In genomic region chrX:13370826-13371703, dm6 we compare ENCODE assay signal across 1 fruit fly cellular context.
TF ChIP-seq lines count a peak whose summit lies in the region.

No protein-coding gene starts in this region.

TF ChIP-seq in whole organism, embryonic, 481 proteins besides CTCF, POLR2A, EP300 and RAD21 (continued from another document):
- no peak for TF ChIP-seq ham (GFP tag; IDR thresholded peaks at IDR 0.05; lab: Robert Waterston, UW)
- no peak for TF ChIP-seq CG9817 (tag; optimal IDR thresholded peaks at IDR 0.05; lab: Kevin White, UChicago)
- no peak for TF ChIP-seq dpn (GFP tag; optimal IDR thresholded peaks at IDR 0.05; lab: Kevin White, UChicago)
- TF ChIP-seq CG9932 (GFP tag; IDR thresholded peaks at IDR 0.05; lab: Robert Waterston, UW): peak; percentile 54
- no peak for TF ChIP-seq Rx (GFP tag; IDR thresholded peaks at IDR 0.05; lab: Robert Waterston, UW)
- TF ChIP-seq odd (GFP tag; optimal IDR thresholded peaks at IDR 0.05; lab: Kevin White, UChicago): no peak
- TF ChIP-seq CG14860 (GFP tag; IDR thresholded peaks at IDR 0.05; lab: Robert Waterston, UW; ENCODE audit: partially characterized antibody): peak; percentile 55
- no peak for TF ChIP-seq CG8924 (tag; optimal IDR thresholded peaks at IDR 0.05; lab: Kevin White, UChicago)
- TF ChIP-seq CG18599 (GFP tag; optimal IDR thresholded peaks at IDR 0.05; lab: Kevin White, UChicago): no peak
- peak; percentile 48 for TF ChIP-seq CG12659 (GFP tag; optimal IDR thresholded peaks at IDR 0.05; lab: Kevin White, UChicago)
- TF ChIP-seq ems (GFP tag; optimal IDR thresholded peaks at IDR 0.05; lab: Kevin White, UChicago): no peak
- peak; percentile 80 for TF ChIP-seq cg (GFP tag; optimal IDR thresholded peaks at IDR 0.05; lab: Kevin White, UChicago)
- no peak for TF ChIP-seq bcd (GFP tag; optimal IDR thresholded peaks at IDR 0.05; lab: Kevin White, UChicago)
- no peak for TF ChIP-seq CG33213 (GFP tag; optimal IDR thresholded peaks at IDR 0.05; lab: Kevin White, UChicago)
- TF ChIP-seq Hr51 (GFP tag; optimal IDR thresholded peaks at IDR 0.05; lab: Kevin White, UChicago): peak in 1 of 2 experiments; percentile 6
- no peak for TF ChIP-seq CG11560 (tag; IDR thresholded peaks at IDR 0.05; lab: Robert Waterston, UW)
- TF ChIP-seq sob (GFP tag; IDR thresholded peaks at IDR 0.05; lab: Robert Waterston, UW): peak; percentile 28; the same call in 1 of the 2 replicates
- peak; percentile 3 for TF ChIP-seq CG12769 (tag; optimal IDR thresholded peaks at IDR 0.05; lab: Kevin White, UChicago)
- TF ChIP-seq CG8290 (GFP tag; optimal IDR thresholded peaks at IDR 0.05; lab: Kevin White, UChicago): no peak
- peak in 1 of 2 experiments; percentile 50 for TF ChIP-seq CG8290 (tag; optimal IDR thresholded peaks at IDR 0.05; lab: Kevin White, UChicago)
- peak; percentile 70 for TF ChIP-seq Sry-δ (GFP tag; optimal IDR thresholded peaks at IDR 0.05; lab: Kevin White, UChicago)
- TF ChIP-seq nau (GFP tag; optimal IDR thresholded peaks at IDR 0.05; lab: Kevin White, UChicago): no peak
- TF ChIP-seq bbx (GFP tag; IDR thresholded peaks at IDR 0.05; lab: Robert Waterston, UW; ENCODE audit: partially characterized antibody): peak; percentile 43; the same call in 1 of the 2 replicates
- TF ChIP-seq zf30C (GFP tag; optimal IDR thresholded peaks at IDR 0.05; lab: Kevin White, UChicago): no peak
- no peak for TF ChIP-seq CG16863 (GFP tag; optimal IDR thresholded peaks at IDR 0.05; lab: Kevin White, UChicago)
- no peak for TF ChIP-seq usp (GFP tag; optimal IDR thresholded peaks at IDR 0.05; lab: Kevin White, UChicago)
- TF ChIP-seq inv (GFP tag; IDR thresholded peaks at IDR 0.05; lab: Robert Waterston, UW; ENCODE audit: partially characterized antibody): peak; percentile 51
- TF ChIP-seq CG32532 (GFP tag; IDR thresholded peaks at IDR 0.05; lab: Robert Waterston, UW): peak; percentile 27; the same call in 1 of the 2 replicates
- TF ChIP-seq CG8388 (GFP tag; optimal IDR thresholded peaks at IDR 0.05; lab: Kevin White, UChicago): no peak
- TF ChIP-seq Mes4 (GFP tag; optimal IDR thresholded peaks at IDR 0.05; lab: Kevin White, UChicago): no peak
- no peak for TF ChIP-seq Deaf1 (tag; optimal IDR thresholded peaks at IDR 0.05; lab: Kevin White, UChicago)
- no peak for TF ChIP-seq ssp (GFP tag; IDR thresholded peaks at IDR 0.05; lab: Robert Waterston, UW)
- peak; percentile 58 for TF ChIP-seq knrl (GFP tag; IDR thresholded peaks at IDR 0.05; lab: Robert Waterston, UW; ENCODE audit: partially characterized antibody)
- TF ChIP-seq HLH54F (GFP tag; optimal IDR thresholded peaks at IDR 0.05; lab: Kevin White, UChicago): peak; percentile 13
- no peak for TF ChIP-seq CG8281 (tag; optimal IDR thresholded peaks at IDR 0.05; lab: Kevin White, UChicago)
- no peak for TF ChIP-seq tup (GFP tag; optimal IDR thresholded peaks at IDR 0.05; lab: Kevin White, UChicago)
- TF ChIP-seq onecut (GFP tag; IDR thresholded peaks at IDR 0.05; lab: Robert Waterston, UW): peak; percentile 81
- TF ChIP-seq CG34224 (GFP tag; IDR thresholded peaks at IDR 0.05; lab: Robert Waterston, UW; ENCODE audit: partially characterized antibody): peak; percentile 51; the same call in 2 of the 3 replicates
- peak; percentile 68 for TF ChIP-seq pzg (GFP tag; optimal IDR thresholded peaks at IDR 0.05; lab: Kevin White, UChicago)
- TF ChIP-seq CG32767 (GFP tag; IDR thresholded peaks at IDR 0.05; lab: Robert Waterston, UW): no peak
- peak; percentile 61 for TF ChIP-seq CG2116 (GFP tag; optimal IDR thresholded peaks at IDR 0.05; lab: Kevin White, UChicago)
- no peak for TF ChIP-seq abd-A (tag; optimal IDR thresholded peaks at IDR 0.05; lab: Kevin White, UChicago)
- TF ChIP-seq run (tag; optimal IDR thresholded peaks at IDR 0.05; lab: Kevin White, UChicago): no peak
- TF ChIP-seq crol (GFP tag; IDR thresholded peaks at IDR 0.05; lab: Robert Waterston, UW): no peak
- no peak for TF ChIP-seq pho (GFP tag; optimal IDR thresholded peaks at IDR 0.05; lab: Kevin White, UChicago)
